Fruit fly (Drosophila melanogaster) whole organism, embryonic: ENCODE measurements around the gene CG17111.

Experiments
- Awh ChIP-seq: fragments of 200-800 bp; sonication (Bioruptor generic); IDR thresholded peaks from 2 replicates; pipeline ENCODE4, ENCODE4 v1.3.6; 2022; ENCODE audit warnings: missing biosample characterization, missing genetic modification characterization
- B-H2 ChIP-seq: fragments of 200-800 bp; sonication (Bioruptor generic); optimal IDR thresholded peaks from 2 replicates; lab custom pipeline; 2018; ENCODE audit warnings: missing biosample characterization, mild to moderate bottlenecking, missing genetic modification characterization
- Blimp-1 ChIP-seq: fragments of 200-800 bp; sonication (Bioruptor generic); optimal IDR thresholded peaks from 3 replicates; lab custom pipeline; 2018; ENCODE audit warnings: missing biosample characterization, missing genetic modification characterization, mild to moderate bottlenecking, moderate library complexity, missing genetic modification reagents
- CG10147 ChIP-seq: fragments of 200-800 bp; sonication (Bioruptor generic); optimal IDR thresholded peaks from 2 replicates; lab custom pipeline; 2019; ENCODE audit warnings: missing biosample characterization, mild to moderate bottlenecking, missing genetic modification characterization, moderate library complexity
- CG11560 ChIP-seq: fragments of 200-800 bp; sonication (Bioruptor generic); IDR thresholded peaks from 3 replicates; pipeline ENCODE4 v1.3.6; 2022; ENCODE audit warnings: missing biosample characterization, missing genetic modification characterization
- CG12155 ChIP-seq: fragments of 200-800 bp; sonication (Bioruptor generic); optimal IDR thresholded peaks from 3 replicates; lab custom pipeline; 2016; ENCODE audit warnings: missing biosample characterization, missing genetic modification characterization
- CG13296 ChIP-seq: fragments of 200-800 bp; sonication (Bioruptor generic); optimal IDR thresholded peaks from 3 replicates; lab custom pipeline; 2018; ENCODE audit warnings: missing biosample characterization, mild to moderate bottlenecking, missing genetic modification characterization
- CG15514 ChIP-seq: fragments of 200-800 bp; sonication (Bioruptor generic); optimal IDR thresholded peaks from 3 replicates; lab custom pipeline; 2017; ENCODE audit warnings: missing biosample characterization, missing genetic modification characterization, mild to moderate bottlenecking, moderate library complexity, missing genetic modification reagents
- CG1602 ChIP-seq: fragments of 200-800 bp; sonication (Bioruptor generic); optimal IDR thresholded peaks from 3 replicates; lab custom pipeline; 2016; ENCODE audit warnings: missing biosample characterization, missing genetic modification characterization
- CG1647 ChIP-seq: fragments of 200-800 bp; sonication (Bioruptor generic); optimal IDR thresholded peaks from 3 replicates; lab custom pipeline; 2016; ENCODE audit warnings: missing biosample characterization, missing genetic modification characterization
- CG17361 ChIP-seq: fragments of 200-800 bp; sonication (Bioruptor generic); IDR thresholded peaks from 3 replicates; pipeline ENCODE4 v1.3.6; 2022; ENCODE audit warnings: missing biosample characterization, missing genetic modification characterization
- CG18011 ChIP-seq: fragments of 200-800 bp; sonication (Bioruptor generic); optimal IDR thresholded peaks from 2 replicates; lab custom pipeline; 2017; ENCODE audit warnings: missing biosample characterization, missing genetic modification characterization, mild to moderate bottlenecking, moderate library complexity, missing genotype
- CG18262 ChIP-seq: fragments of 200-800 bp; optimal IDR thresholded peaks from 3 replicates; lab custom pipeline; 2019; ENCODE audit warnings: missing biosample characterization, mild to moderate bottlenecking, missing genetic modification characterization, moderate library complexity
- CG33557 ChIP-seq: fragments of 200-800 bp; sonication (Bioruptor generic); optimal IDR thresholded peaks from 2 replicates; lab custom pipeline; 2019; ENCODE audit warnings: missing biosample characterization, mild to moderate bottlenecking, missing genetic modification characterization, moderate library complexity
- CG4424 ChIP-seq: fragments of 200-800 bp; sonication (Bioruptor generic); optimal IDR thresholded peaks from 3 replicates; lab custom pipeline; 2016; ENCODE audit warnings: missing biosample characterization, missing genetic modification characterization
- CG4730 ChIP-seq: fragments of 200-800 bp; sonication (Bioruptor generic); IDR thresholded peaks from 2 replicates; pipeline ENCODE4 v1.3.6; 2022; ENCODE audit warnings: missing biosample characterization, missing genetic modification characterization
- CG5953 ChIP-seq: fragments of 200-800 bp; sonication (Bioruptor generic); IDR thresholded peaks from 2 replicates; pipeline ENCODE4 v1.3.6; 2022; ENCODE audit warnings: missing biosample characterization, missing genetic modification characterization
- CG7271 ChIP-seq: fragments of 200-800 bp; sonication (Bioruptor generic); optimal IDR thresholded peaks from 2 replicates; lab custom pipeline; 2018; ENCODE audit warnings: missing biosample characterization, mild to moderate bottlenecking, missing genetic modification characterization, moderate library complexity
- CG7556 ChIP-seq: fragments of 200-800 bp; sonication (Bioruptor generic); optimal IDR thresholded peaks from 2 replicates; lab custom pipeline; 2017; ENCODE audit warnings: missing biosample characterization, mild to moderate bottlenecking, missing genetic modification characterization
- CG7928 ChIP-seq: fragments of 200-800 bp; sonication (Bioruptor generic); optimal IDR thresholded peaks from 2 replicates; lab custom pipeline; 2017; ENCODE audit warnings: missing biosample characterization, mild to moderate bottlenecking, missing genetic modification characterization
- CG8765 ChIP-seq: fragments of 200-800 bp; sonication (Bioruptor generic); IDR thresholded peaks from 2 replicates; pipeline ENCODE4 v1.3.6; 2022; ENCODE audit warnings: missing biosample characterization, missing genetic modification characterization
- CG9727 ChIP-seq: fragments of 200-800 bp; sonication (Bioruptor generic); optimal IDR thresholded peaks from 3 replicates; lab custom pipeline; 2017; ENCODE audit warnings: missing biosample characterization, mild to moderate bottlenecking, missing genetic modification characterization
- Dad ChIP-seq: fragments of 200-800 bp; sonication (Bioruptor generic); optimal IDR thresholded peaks from 3 replicates; lab custom pipeline; 2016; ENCODE audit warnings: missing biosample characterization, missing genetic modification characterization
- Dp ChIP-seq: fragments of 200-800 bp; sonication (Bioruptor generic); optimal IDR thresholded peaks from 2 replicates; lab custom pipeline; 2018; ENCODE audit warnings: missing biosample characterization, mild to moderate bottlenecking, missing genetic modification characterization, moderate library complexity
- HLH54F ChIP-seq: fragments of 200-800 bp; sonication (Bioruptor generic); optimal IDR thresholded peaks from 3 replicates; lab custom pipeline; 2016; ENCODE audit warnings: missing biosample characterization, missing genetic modification characterization
- HLHmδ ChIP-seq: fragments of 200-800 bp; sonication (Bioruptor generic); optimal IDR thresholded peaks from 2 replicates; lab custom pipeline; 2018; ENCODE audit warnings: missing biosample characterization, mild to moderate bottlenecking, missing genetic modification characterization, moderate library complexity
- Jarid2 ChIP-seq: fragments of 200-800 bp; sonication (Bioruptor generic); optimal IDR thresholded peaks from 3 replicates; lab custom pipeline; 2017; ENCODE audit warnings: mild to moderate bottlenecking, missing biosample characterization, missing genetic modification reagents, missing genetic modification characterization
- Max ChIP-seq: fragments of 200-800 bp; sonication (Bioruptor generic); optimal IDR thresholded peaks from 2 replicates; lab custom pipeline; 2016; ENCODE audit warnings: missing biosample characterization, mild to moderate bottlenecking, missing genetic modification characterization
- Mes4 ChIP-seq: fragments of 200-800 bp; sonication (Bioruptor generic); optimal IDR thresholded peaks from 2 replicates; lab custom pipeline; 2016; ENCODE audit warnings: missing biosample characterization, missing genetic modification characterization
- Myb ChIP-seq: fragments of 200-800 bp; sonication (Bioruptor generic); optimal IDR thresholded peaks from 2 replicates; lab custom pipeline; 2016; ENCODE audit warnings: missing biosample characterization, missing genetic modification characterization
- Sry-β ChIP-seq: fragments of 200-800 bp; sonication (Bioruptor generic); optimal IDR thresholded peaks from 2 replicates; lab custom pipeline; 2018; ENCODE audit warnings: missing biosample characterization, mild to moderate bottlenecking, missing genetic modification characterization, moderate library complexity
- Ssrp ChIP-seq: fragments of 200-800 bp; sonication (Bioruptor generic); optimal IDR thresholded peaks from 2 replicates; lab custom pipeline; 2018; ENCODE audit warnings: missing biosample characterization, mild to moderate bottlenecking, missing genetic modification characterization, moderate library complexity
- chm ChIP-seq: fragments of 200-800 bp; sonication (Bioruptor generic); IDR thresholded peaks from 2 replicates; pipeline ENCODE4 v1.3.6; 2022; ENCODE audit warnings: missing biosample characterization, missing genetic modification characterization
- danr ChIP-seq: fragments of 200-800 bp; sonication (Bioruptor generic); IDR thresholded peaks from 2 replicates; pipeline ENCODE4 v1.3.6; 2022; ENCODE audit warnings: missing biosample characterization, missing genetic modification characterization
- dmrt11E ChIP-seq: fragments of 200-800 bp; sonication (Bioruptor generic); optimal IDR thresholded peaks from 3 replicates; lab custom pipeline; 2018; ENCODE audit warnings: missing biosample characterization, mild to moderate bottlenecking, missing genetic modification characterization, moderate library complexity
- fd96Cb ChIP-seq: fragments of 200-800 bp; sonication (Bioruptor generic); optimal IDR thresholded peaks from 2 replicates; lab custom pipeline; 2018; ENCODE audit warnings: missing biosample characterization, mild to moderate bottlenecking, missing genetic modification characterization, moderate library complexity
- gce ChIP-seq: fragments of 200-800 bp; sonication (Bioruptor generic); IDR thresholded peaks from 3 replicates; pipeline ENCODE4 v1.3.6; 2022; ENCODE audit warnings: missing biosample characterization, missing genetic modification characterization
- gro ChIP-seq: fragments of 200-800 bp; sonication (Bioruptor generic); optimal IDR thresholded peaks from 2 replicates; lab custom pipeline; 2016; ENCODE audit warnings: missing biosample characterization, missing genetic modification characterization
- h ChIP-seq: fragments of >200 bp; optimal IDR thresholded peaks from 2 replicates; lab custom pipeline; 2017
- ind ChIP-seq: fragments of 200-800 bp; sonication (Bioruptor generic); optimal IDR thresholded peaks from 3 replicates; lab custom pipeline; 2016; ENCODE audit warnings: missing biosample characterization, missing genetic modification characterization
- jigr1 ChIP-seq: fragments of 200-800 bp; sonication (Bioruptor generic); IDR thresholded peaks from 3 replicates; pipeline ENCODE4 v1.3.6; 2022; ENCODE audit warnings: missing biosample characterization, missing genetic modification characterization
- jing ChIP-seq: fragments of 200-800 bp; sonication (Bioruptor generic); optimal IDR thresholded peaks from 2 replicates; lab custom pipeline; 2018; ENCODE audit warnings: missing biosample characterization, mild to moderate bottlenecking, missing genetic modification characterization
- kay ChIP-seq: fragments of 200-800 bp; sonication (Bioruptor generic); optimal IDR thresholded peaks from 2 replicates; lab custom pipeline; 2016; ENCODE audit warnings: missing biosample characterization, missing genetic modification characterization
- lmd ChIP-seq: fragments of 200-800 bp; sonication (Bioruptor generic); IDR thresholded peaks from 2 replicates; pipeline ENCODE4 v1.3.6; 2022; ENCODE audit warnings: missing biosample characterization, missing genetic modification characterization
- pita ChIP-seq: fragments of 200-800 bp; sonication (Bioruptor generic); optimal IDR thresholded peaks from 2 replicates; lab custom pipeline; 2017; ENCODE audit warnings: missing biosample characterization, mild to moderate bottlenecking, missing genetic modification characterization
- pnt ChIP-seq: fragments of 200-800 bp; sonication (Bioruptor generic); optimal IDR thresholded peaks from 3 replicates; lab custom pipeline; 2016; ENCODE audit warnings: missing biosample characterization, missing genetic modification characterization
- pum ChIP-seq: fragments of 200-800 bp; sonication (Bioruptor generic); optimal IDR thresholded peaks from 2 replicates; lab custom pipeline; 2016; ENCODE audit warnings: missing biosample characterization, missing genetic modification characterization
- sd ChIP-seq: fragments of 200-800 bp; sonication (Bioruptor generic); optimal IDR thresholded peaks from 3 replicates; lab custom pipeline; 2018; ENCODE audit warnings: missing biosample characterization, mild to moderate bottlenecking, missing genetic modification characterization, moderate library complexity
- tll ChIP-seq, 2 experiments: fragments of 200-800 bp in 1 of 2; fragments of >200 bp in 1 of 2; sonication (Bioruptor generic) in 1 of 2; optimal IDR thresholded peaks; 2 replicates each; lab custom pipeline; 2017 to 2019; ENCODE audit warnings: missing biosample characterization in 2 of 2, missing genetic modification characterization in 2 of 2, mild to moderate bottlenecking in 1 of 2, moderate library complexity in 1 of 2
- twi ChIP-seq: fragments of 200-800 bp; optimal IDR thresholded peaks from 2 replicates; lab custom pipeline; 2019; ENCODE audit warnings: missing biosample characterization, mild to moderate bottlenecking, missing genetic modification characterization, moderate library complexity
- zfh1 ChIP-seq: fragments of 200-800 bp; sonication (Bioruptor generic); IDR thresholded peaks from 3 replicates; pipeline ENCODE4 v1.3.6; 2022; ENCODE audit warnings: missing biosample characterization, missing genetic modification characterization

Gene CG17111

DNA sequence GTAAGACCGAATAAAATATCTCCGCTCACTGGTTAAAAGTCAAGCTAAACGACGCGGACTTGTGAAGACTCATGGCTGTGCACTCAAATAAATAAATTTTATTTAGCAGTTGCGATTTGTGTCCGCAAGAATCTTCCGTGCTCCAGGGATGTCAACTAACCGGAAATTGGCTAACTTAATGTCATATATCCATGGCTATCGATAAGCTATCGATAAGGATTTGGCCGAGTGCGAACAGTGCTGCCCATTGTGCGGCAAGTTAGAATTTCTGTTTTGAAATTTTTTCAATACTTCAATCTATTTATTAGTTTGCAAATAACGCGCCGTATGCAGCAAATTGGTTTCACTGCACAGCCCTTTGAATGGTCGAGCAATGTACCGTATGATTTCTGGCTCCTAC, 13.1 kb downstream of the CG17111 start, which contains the start of gene p53 (continued):
- peak; percentile 66 for TF ChIP-seq B-H2
- peak; percentile 2 for TF ChIP-seq CG1602
- TF ChIP-seq Sry-β (GFP tag; lab: Kevin White, UChicago) = peak; percentile 36
- no peak for TF ChIP-seq pita
- peak; percentile 40 for TF ChIP-seq pum (GFP tag; lab: Kevin White, UChicago)
- TF ChIP-seq Awh (GFP tag; lab: Robert Waterston, UW) = peak; percentile 78
- peak; percentile 34 for TF ChIP-seq jing (GFP tag; lab: Kevin White, UChicago)
- TF ChIP-seq dmrt11E (tag; lab: Kevin White, UChicago) = peak; percentile 62
- TF ChIP-seq danr = no peak
- no peak for TF ChIP-seq h (lab: Kevin White, UChicago)
- peak; percentile 83 for TF ChIP-seq CG7271 (tag; lab: Kevin White, UChicago)
- peak; percentile 60 for TF ChIP-seq Jarid2 (GFP tag; lab: Kevin White, UChicago)
- 0 out of 3 replicates have a peak, but pooled peaks have one; percentile 41 for TF ChIP-seq gce (GFP tag; lab: Robert Waterston, UW)
- no peak; the same call in 2 of the 3 replicates for TF ChIP-seq CG11560 (tag; lab: Robert Waterston, UW)
- peak; percentile 71 for TF ChIP-seq CG1647 (GFP tag; lab: Kevin White, UChicago)
- TF ChIP-seq CG7556 (GFP tag; lab: Kevin White, UChicago) = peak; percentile 33
- TF ChIP-seq CG5953 (GFP tag; lab: Robert Waterston, UW) = no peak
- TF ChIP-seq CG18262 (tag; lab: Kevin White, UChicago) = peak; percentile 60
- peak; percentile 45 for TF ChIP-seq CG33557 (GFP tag; lab: Kevin White, UChicago)
- TF ChIP-seq Myb (GFP tag; lab: Kevin White, UChicago) = peak; percentile 56
- TF ChIP-seq HLH54F (GFP tag; lab: Kevin White, UChicago) = peak; percentile 52
- peak; percentile 66 for TF ChIP-seq CG18011 (GFP tag; lab: Kevin White, UChicago)
- peak; percentile 84 for TF ChIP-seq Dp (GFP tag; lab: Kevin White, UChicago)
- peak; percentile 27 for TF ChIP-seq kay (GFP tag; lab: Kevin White, UChicago)
- TF ChIP-seq lmd = peak; percentile 79
- peak; percentile 64; the same call in 2 of the 3 replicates for TF ChIP-seq CG17361 (GFP tag; lab: Robert Waterston, UW)
- peak; percentile 27 for TF ChIP-seq fd96Cb (tag; lab: Kevin White, UChicago)
- peak; percentile 87 for TF ChIP-seq CG15514 (GFP tag; lab: Kevin White, UChicago)
- TF ChIP-seq gro (GFP tag; lab: Kevin White, UChicago) = peak; percentile 81
- TF ChIP-seq Blimp-1 = peak; percentile 41
- peak; percentile 4 for TF ChIP-seq sd (tag; lab: Kevin White, UChicago)
- TF ChIP-seq pnt (GFP tag; lab: Kevin White, UChicago) = no peak
- TF ChIP-seq jigr1 (GFP tag; lab: Robert Waterston, UW) = no peak
- TF ChIP-seq CG4730 (GFP tag; lab: Robert Waterston, UW) = peak; percentile 55
- peak; percentile 86 for TF ChIP-seq chm (GFP tag; lab: Robert Waterston, UW)
- TF ChIP-seq CG9727 (GFP tag; lab: Kevin White, UChicago) = peak; percentile 86
- TF ChIP-seq CG7928 (GFP tag; lab: Kevin White, UChicago) = peak; percentile 84
- peak; percentile 75 for TF ChIP-seq Dad (GFP tag; lab: Kevin White, UChicago)
- peak; percentile 33 for TF ChIP-seq ind (GFP tag; lab: Kevin White, UChicago)
- TF ChIP-seq CG10147 = peak; percentile 63
- TF ChIP-seq HLHmδ (GFP tag; lab: Kevin White, UChicago) = peak; percentile 91
- peak; percentile 62 for TF ChIP-seq CG4424 (GFP tag; lab: Kevin White, UChicago)
- peak; percentile 48 for TF ChIP-seq Ssrp (tag; lab: Kevin White, UChicago)
- TF ChIP-seq Mes4 (GFP tag; lab: Kevin White, UChicago) = peak; percentile 82
- TF ChIP-seq CG13296 (GFP tag; lab: Kevin White, UChicago) = peak; percentile 76
- TF ChIP-seq tll (GFP tag; optimal IDR thresholded peaks at IDR 0.05; lab: Kevin White, UChicago) = no peak
- TF ChIP-seq CG12155 (GFP tag; lab: Kevin White, UChicago) = peak; percentile 11
- TF ChIP-seq CG8765 (GFP tag; lab: Robert Waterston, UW) = peak; percentile 26; the same call in 1 of the 2 replicates
- TF ChIP-seq zfh1 (GFP tag; lab: Robert Waterston, UW) = peak; percentile 76
- TF ChIP-seq twi (tag; lab: Kevin White, UChicago) = peak; percentile 49
- peak; percentile 70 for TF ChIP-seq Max (GFP tag; lab: Kevin White, UChicago)
